Worm (Caenorhabditis elegans): ENCODE data around the gene Y97E10AR.6.

DNA sequence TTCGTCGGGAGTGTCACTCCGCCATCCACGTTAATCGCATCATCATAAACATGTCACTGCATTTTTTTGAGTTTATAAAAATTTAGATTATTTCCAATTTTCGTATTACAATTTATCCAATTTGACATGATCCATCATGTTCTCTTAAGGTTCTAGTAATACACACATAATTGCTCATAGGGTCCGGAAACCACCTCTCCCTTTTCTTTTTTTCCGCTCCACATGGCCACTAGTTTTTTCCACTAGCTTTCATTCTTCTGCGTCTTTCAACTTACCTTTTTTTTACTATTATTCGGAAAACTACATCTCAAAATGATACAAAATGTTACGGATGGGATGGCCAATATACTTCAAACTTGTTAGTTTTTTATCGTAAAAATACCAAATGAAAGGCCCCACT is 27.9 kb downstream of the Y97E10AR.6 start, which contains the start of gene Y97E10AL.1:
- TF ChIP-seq B0019.2 (GFP tag; conservative IDR thresholded peaks at IDR 0.05): no peak
- no peak for TF ChIP-seq F55B11.4 (tag; optimal IDR thresholded peaks at IDR 0.05; ENCODE audit: borderline replicate concordance, insufficient read depth)
- no peak for TF ChIP-seq ama-1 (optimal IDR thresholded peaks at IDR 0.05)
- TF ChIP-seq ama-1 (GFP tag; optimal IDR thresholded peaks at IDR 0.05): no peak
- no peak for TF ChIP-seq nhr-120 (GFP tag; IDR thresholded peaks at IDR 0.05)
- TF ChIP-seq ets-4 (GFP tag; optimal IDR thresholded peaks at IDR 0.05): no peak
- TF ChIP-seq lin-40 (tag; optimal IDR thresholded peaks at IDR 0.05): no peak

Measured in whole organism, young adult.